Fruit fly (Drosophila melanogaster) whole organism, embryonic: ENCODE measurements around the gene CG31752.

Source experiments
- Abd-B ChIP-seq: fragments of 200-800 bp; sonication (Bioruptor generic); optimal IDR thresholded peaks from 2 replicates; lab custom pipeline; 2018; ENCODE audit warnings: missing biosample characterization, mild to moderate bottlenecking, missing genetic modification characterization, moderate library complexity
- Adf1 ChIP-seq: fragments of 200-800 bp; sonication (Bioruptor generic); IDR thresholded peaks from 2 replicates; pipeline ENCODE4 v1.3.6; 2022; ENCODE audit warnings: missing biosample characterization, missing genetic modification characterization
- Atf6 ChIP-seq: fragments of 200-800 bp; sonication (Bioruptor generic); IDR thresholded peaks from 2 replicates; pipeline ENCODE4 v1.3.6; 2022; ENCODE audit warnings: missing biosample characterization, missing genetic modification characterization
- CG11085 ChIP-seq: fragments of 200-800 bp; sonication (Bioruptor generic); IDR thresholded peaks from 2 replicates; pipeline ENCODE4 v1.3.6; 2022; ENCODE audit warnings: missing biosample characterization, missing genetic modification characterization
- CG11398 ChIP-seq: fragments of 200-800 bp; sonication (Bioruptor generic); optimal IDR thresholded peaks from 2 replicates; lab custom pipeline; 2016; ENCODE audit warnings: missing biosample characterization, missing genetic modification characterization
- CG12071 ChIP-seq: fragments of 200-800 bp; sonication (Bioruptor generic); optimal IDR thresholded peaks from 3 replicates; lab custom pipeline; 2018; ENCODE audit warnings: missing biosample characterization, mild to moderate bottlenecking, missing genetic modification characterization
- CG14050 ChIP-seq: fragments of 200-800 bp; sonication (Bioruptor generic); IDR thresholded peaks from 3 replicates; pipeline ENCODE4 v1.3.6; 2022; ENCODE audit warnings: missing biosample characterization, missing genetic modification characterization
- CG1603 ChIP-seq: fragments of 200-800 bp; sonication (Bioruptor generic); optimal IDR thresholded peaks from 2 replicates; lab custom pipeline; 2019; ENCODE audit warnings: missing biosample characterization, mild to moderate bottlenecking, missing genetic modification characterization, moderate library complexity
- CG16815 ChIP-seq: fragments of 200-800 bp; sonication (Bioruptor generic); optimal IDR thresholded peaks from 3 replicates; lab custom pipeline; 2017; ENCODE audit warnings: missing biosample characterization, mild to moderate bottlenecking, missing genetic modification characterization
- CG1792 ChIP-seq: fragments of 200-800 bp; sonication (Bioruptor generic); optimal IDR thresholded peaks from 2 replicates; lab custom pipeline; 2016; ENCODE audit warnings: missing biosample characterization, missing genetic modification characterization
- CG1832 ChIP-seq: fragments of 200-800 bp; sonication (Bioruptor generic); optimal IDR thresholded peaks from 2 replicates; lab custom pipeline; 2017; ENCODE audit warnings: missing biosample characterization, mild to moderate bottlenecking, missing genetic modification characterization, inconsistent platforms
- CG2875 ChIP-seq: fragments of 200-800 bp; sonication (Bioruptor generic); optimal IDR thresholded peaks from 2 replicates; lab custom pipeline; 2017; ENCODE audit warnings: missing biosample characterization, mild to moderate bottlenecking, missing genetic modification characterization, missing genetic modification reagents
- CG4328 ChIP-seq: fragments of 200-800 bp; sonication (Bioruptor generic); optimal IDR thresholded peaks from 3 replicates; lab custom pipeline; 2017; ENCODE audit warnings: missing biosample characterization, missing genetic modification reagents, missing genetic modification characterization
- CG4360 ChIP-seq: fragments of 200-800 bp; sonication (Bioruptor generic); IDR thresholded peaks from 2 replicates; pipeline ENCODE4 v1.3.6; 2022; ENCODE audit warnings: missing biosample characterization, missing genetic modification characterization
- CG4707 ChIP-seq: fragments of 200-800 bp; sonication (Bioruptor generic); optimal IDR thresholded peaks from 2 replicates; lab custom pipeline; 2018; ENCODE audit warnings: missing biosample characterization, mild to moderate bottlenecking, missing genetic modification characterization, moderate library complexity
- CG4854 ChIP-seq: fragments of 200-800 bp; sonication (Bioruptor generic); optimal IDR thresholded peaks from 2 replicates; lab custom pipeline; 2016; ENCODE audit warnings: missing biosample characterization, missing genetic modification characterization, inconsistent platforms
- CG6689 ChIP-seq: fragments of 200-800 bp; sonication (Bioruptor generic); IDR thresholded peaks from 2 replicates; pipeline ENCODE4 v1.3.6; 2022; ENCODE audit warnings: missing biosample characterization, missing genetic modification characterization
- CG7963 ChIP-seq: fragments of 200-800 bp; sonication (Bioruptor generic); IDR thresholded peaks from 3 replicates; pipeline ENCODE4 v1.3.6; 2022; ENCODE audit warnings: missing biosample characterization, missing genetic modification characterization; ENCODE audit not compliant: partially characterized antibody
- CG9215 ChIP-seq: fragments of 200-800 bp; sonication (Bioruptor generic); IDR thresholded peaks from 2 replicates; pipeline ENCODE4 v1.3.6; 2022; ENCODE audit warnings: missing biosample characterization, missing genetic modification characterization
- CG9797 ChIP-seq: fragments of 200-800 bp; sonication (Bioruptor generic); optimal IDR thresholded peaks from 3 replicates; lab custom pipeline; 2018; ENCODE audit warnings: missing biosample characterization, mild to moderate bottlenecking, missing genetic modification characterization
- Camta ChIP-seq: fragments of 200-800 bp; sonication (Bioruptor generic); optimal IDR thresholded peaks from 2 replicates; lab custom pipeline; 2016; ENCODE audit warnings: missing biosample characterization, missing genetic modification characterization
- Gsc ChIP-seq: fragments of 200-800 bp; sonication (Bioruptor generic); IDR thresholded peaks from 2 replicates; pipeline ENCODE4 v1.3.6; 2022; ENCODE audit warnings: missing biosample characterization, missing genetic modification characterization
- HHEX ChIP-seq: fragments of 200-800 bp; sonication (Bioruptor generic); optimal IDR thresholded peaks from 3 replicates; lab custom pipeline; 2017; ENCODE audit warnings: missing biosample characterization, mild to moderate bottlenecking, missing genetic modification characterization, missing genetic modification reagents
- HLH54F ChIP-seq: fragments of 200-800 bp; sonication (Bioruptor generic); optimal IDR thresholded peaks from 3 replicates; lab custom pipeline; 2016; ENCODE audit warnings: missing biosample characterization, missing genetic modification characterization
- Hmr ChIP-seq: fragments of 200-800 bp; sonication (Bioruptor generic); optimal IDR thresholded peaks from 3 replicates; lab custom pipeline; 2017; ENCODE audit warnings: mild to moderate bottlenecking, missing biosample characterization, missing genetic modification reagents, missing genetic modification characterization
- Hmx ChIP-seq: fragments of 200-800 bp; sonication (Bioruptor generic); optimal IDR thresholded peaks from 2 replicates; lab custom pipeline; 2016; ENCODE audit warnings: missing biosample characterization, missing genetic modification characterization
- Mes4 ChIP-seq: fragments of 200-800 bp; sonication (Bioruptor generic); optimal IDR thresholded peaks from 2 replicates; lab custom pipeline; 2016; ENCODE audit warnings: missing biosample characterization, missing genetic modification characterization
- Nf-YA ChIP-seq: fragments of 200-800 bp; sonication (Bioruptor generic); IDR thresholded peaks from 2 replicates; pipeline ENCODE4 v1.3.6; 2022; ENCODE audit warnings: missing biosample characterization, missing genetic modification characterization
- Nf-YB ChIP-seq: fragments of 200-800 bp; sonication (Bioruptor generic); optimal IDR thresholded peaks from 3 replicates; lab custom pipeline; 2019; ENCODE audit warnings: missing biosample characterization, mild to moderate bottlenecking, missing genetic modification characterization, moderate library complexity
- amos ChIP-seq: fragments of 200-800 bp; sonication (Bioruptor generic); IDR thresholded peaks from 2 replicates; pipeline ENCODE4 v1.3.6; 2022; ENCODE audit warnings: missing biosample characterization, missing genetic modification characterization; ENCODE audit not compliant: partially characterized antibody
- az2 ChIP-seq: fragments of 200-800 bp; sonication (Bioruptor generic); optimal IDR thresholded peaks from 3 replicates; lab custom pipeline; 2016; ENCODE audit warnings: missing biosample characterization, missing genetic modification characterization
- bbx ChIP-seq: fragments of 200-800 bp; sonication (Bioruptor generic); IDR thresholded peaks from 2 replicates; pipeline ENCODE4 v1.3.6; 2022; ENCODE audit warnings: missing biosample characterization, missing genetic modification characterization; ENCODE audit not compliant: partially characterized antibody
- cato ChIP-seq: fragments of 200-800 bp; sonication (Bioruptor generic); optimal IDR thresholded peaks from 2 replicates; lab custom pipeline; 2016; ENCODE audit warnings: missing biosample characterization, missing genetic modification characterization, borderline replicate concordance
- chm ChIP-seq: fragments of 200-800 bp; sonication (Bioruptor generic); IDR thresholded peaks from 2 replicates; pipeline ENCODE4 v1.3.6; 2022; ENCODE audit warnings: missing biosample characterization, missing genetic modification characterization
- dmrt11E ChIP-seq: fragments of 200-800 bp; sonication (Bioruptor generic); optimal IDR thresholded peaks from 3 replicates; lab custom pipeline; 2018; ENCODE audit warnings: missing biosample characterization, mild to moderate bottlenecking, missing genetic modification characterization, moderate library complexity
- ind ChIP-seq: fragments of 200-800 bp; sonication (Bioruptor generic); optimal IDR thresholded peaks from 3 replicates; lab custom pipeline; 2016; ENCODE audit warnings: missing biosample characterization, missing genetic modification characterization
- kni ChIP-seq: fragments of 200-800 bp; sonication (Bioruptor generic); optimal IDR thresholded peaks from 3 replicates; lab custom pipeline; 2017; ENCODE audit warnings: mild to moderate bottlenecking, missing biosample characterization, missing genetic modification reagents, missing genetic modification characterization
- lov ChIP-seq, 2 experiments: fragments of 200-800 bp in 1 of 2; fragments of >200 bp in 1 of 2; sonication (Bioruptor generic) in 1 of 2; IDR thresholded peaks in 1 of 2; optimal IDR thresholded peaks in 1 of 2; 2 replicates in 1 of 2; 3 replicates in 1 of 2; pipeline versions ENCODE4 v1.3.6 to Lab custom; 2017 to 2022; ENCODE audit warnings: missing biosample characterization in 1 of 2, missing genetic modification characterization in 1 of 2
- mld ChIP-seq: fragments of 200-800 bp; sonication (Bioruptor generic); IDR thresholded peaks from 3 replicates; pipeline ENCODE4 v1.3.6; 2022; ENCODE audit warnings: missing biosample characterization, missing genetic modification characterization; ENCODE audit not compliant: partially characterized antibody
- odd ChIP-seq: fragments of 200-800 bp; sonication (Bioruptor generic); optimal IDR thresholded peaks from 2 replicates; lab custom pipeline; 2017; ENCODE audit warnings: missing biosample characterization, mild to moderate bottlenecking, missing genetic modification characterization
- otp ChIP-seq: fragments of 200-800 bp; sonication (Bioruptor generic); IDR thresholded peaks from 3 replicates; pipeline ENCODE4, ENCODE4 v1.3.6; 2022; ENCODE audit warnings: missing biosample characterization, missing genetic modification characterization
- ro ChIP-seq: fragments of 200-800 bp; sonication (Bioruptor generic); IDR thresholded peaks from 2 replicates; pipeline ENCODE4 v1.3.6; 2022; ENCODE audit warnings: missing biosample characterization, missing genetic modification characterization
- sens ChIP-seq: fragments of 200-800 bp; sonication (Bioruptor generic); peaks from one replicate; lab custom pipeline; 2016; ENCODE audit warnings: missing biosample characterization, missing genetic modification characterization
- seq ChIP-seq: fragments of 200-800 bp; sonication (Bioruptor generic); IDR thresholded peaks from 2 replicates; pipeline ENCODE4 v1.3.6; 2022; ENCODE audit warnings: missing biosample characterization, missing genetic modification characterization
- tx ChIP-seq: fragments of 200-800 bp; sonication (Bioruptor generic); optimal IDR thresholded peaks from 2 replicates; lab custom pipeline; 2016; ENCODE audit warnings: missing biosample characterization, missing genetic modification characterization
- unpg ChIP-seq: fragments of 200-800 bp; sonication (Bioruptor generic); optimal IDR thresholded peaks from 3 replicates; lab custom pipeline; 2018; ENCODE audit warnings: missing biosample characterization, mild to moderate bottlenecking, missing genetic modification characterization, moderate library complexity
- wek ChIP-seq: fragments of 200-800 bp; sonication (Bioruptor generic); optimal IDR thresholded peaks from 3 replicates; lab custom pipeline; 2018; ENCODE audit warnings: missing biosample characterization, mild to moderate bottlenecking, missing genetic modification characterization, moderate library complexity

CG31752 gene

DNA sequence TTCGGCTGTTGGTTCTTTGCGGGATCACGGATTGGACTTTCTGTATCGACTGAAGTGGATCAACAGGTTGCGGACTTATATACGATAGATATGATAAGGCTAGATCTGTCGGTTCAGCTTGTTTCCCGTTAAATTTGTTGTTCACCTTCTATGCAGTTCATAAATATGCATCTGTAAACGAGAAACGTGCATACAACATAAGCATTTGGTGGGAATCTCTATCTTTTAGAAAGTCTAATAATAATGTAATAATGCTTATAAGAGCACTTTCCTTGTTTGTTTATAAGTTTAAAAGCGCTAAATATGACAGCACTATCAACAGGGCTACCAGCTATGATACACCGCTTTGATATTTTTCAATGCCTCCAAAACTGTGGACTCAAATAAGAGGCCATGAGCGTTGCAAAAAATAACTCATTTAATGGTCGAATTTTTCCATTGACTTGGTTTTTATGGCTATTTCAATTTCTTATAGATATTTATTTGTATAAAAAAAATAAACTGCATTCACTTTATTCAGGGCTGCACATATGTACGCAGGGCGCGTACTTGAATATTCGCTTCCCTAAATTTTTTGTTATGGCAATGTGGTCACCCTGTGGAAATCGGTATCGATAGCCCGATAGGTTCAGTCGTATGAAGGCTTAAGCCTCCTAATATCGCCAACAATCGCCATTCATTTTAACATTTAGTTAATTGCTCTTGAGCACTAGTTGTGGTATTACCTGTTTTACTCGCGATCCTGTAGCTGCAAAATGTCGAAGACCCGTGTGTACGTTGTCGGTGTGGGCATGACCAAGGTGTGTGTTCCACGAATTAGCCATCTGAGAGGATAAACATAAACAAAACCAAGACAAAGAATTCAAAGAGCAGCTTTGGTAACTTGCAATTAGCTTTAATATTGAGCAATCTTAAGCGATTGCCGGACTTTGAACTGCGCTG lies 10.3 kb downstream of the CG31752 start, which contains the start of the genes CG17597 and ScpX (continued):
- peak; percentile 62 for TF ChIP-seq CG6689
- TF ChIP-seq Abd-B (GFP tag; lab: Kevin White, UChicago): peak; percentile 69
- no peak for TF ChIP-seq CG4360 (GFP tag; lab: Robert Waterston, UW)
- TF ChIP-seq CG1832 (GFP tag; lab: Kevin White, UChicago): no peak
- peak; percentile 31; the same call in 1 of the 2 replicates for TF ChIP-seq Adf1
- TF ChIP-seq seq (GFP tag; lab: Robert Waterston, UW): no peak
- TF ChIP-seq chm: no peak
- TF ChIP-seq lov (optimal IDR thresholded peaks at IDR 0.05; lab: Kevin White, UChicago): no peak
- no peak for TF ChIP-seq lov (GFP tag; IDR thresholded peaks at IDR 0.05; lab: Robert Waterston, UW)
- peak; percentile 58 for TF ChIP-seq dmrt11E (tag; lab: Kevin White, UChicago)
- TF ChIP-seq Camta (GFP tag; lab: Kevin White, UChicago): peak; percentile 57
- TF ChIP-seq cato: peak; percentile 15
- peak; percentile 32 for TF ChIP-seq tx
- peak; percentile 39 for TF ChIP-seq HHEX (GFP tag; lab: Kevin White, UChicago)
- TF ChIP-seq CG1603: peak; percentile 45
- peak; percentile 91 for TF ChIP-seq bbx
- TF ChIP-seq sens: peak; percentile 92
- TF ChIP-seq HLH54F (GFP tag; lab: Kevin White, UChicago): peak; percentile 68
- TF ChIP-seq CG11398: no peak
- TF ChIP-seq CG1792 (GFP tag; lab: Kevin White, UChicago): peak; percentile 47
- TF ChIP-seq Hmr (GFP tag; lab: Kevin White, UChicago): peak; percentile 63
- TF ChIP-seq az2 (GFP tag; lab: Kevin White, UChicago): peak; percentile 63
- peak; percentile 35 for TF ChIP-seq CG2875 (GFP tag; lab: Kevin White, UChicago)
- TF ChIP-seq unpg (GFP tag; lab: Kevin White, UChicago): peak; percentile 68
- peak; percentile 49; the same call in 1 of the 2 replicates for TF ChIP-seq CG11085 (GFP tag; lab: Robert Waterston, UW)
- TF ChIP-seq Mes4 (GFP tag; lab: Kevin White, UChicago): peak; percentile 11
- TF ChIP-seq CG4854 (GFP tag; lab: Kevin White, UChicago): peak; percentile 39
- TF ChIP-seq odd (GFP tag; lab: Kevin White, UChicago): no peak
- TF ChIP-seq amos (GFP tag; lab: Robert Waterston, UW): peak; percentile 86
- TF ChIP-seq Gsc (GFP tag; lab: Robert Waterston, UW): 0 out of 2 replicates have a peak, but pooled peaks have one; percentile 4
- peak; percentile 88 for TF ChIP-seq CG7963 (GFP tag; lab: Robert Waterston, UW)
- no peak for TF ChIP-seq Nf-YA (GFP tag; lab: Robert Waterston, UW)
- peak; percentile 26 for TF ChIP-seq CG16815 (GFP tag; lab: Kevin White, UChicago)
- TF ChIP-seq otp: 0 out of 3 replicates have a peak, but pooled peaks have one; percentile 10
- peak; percentile 72 for TF ChIP-seq ind (GFP tag; lab: Kevin White, UChicago)
- no peak for TF ChIP-seq CG14050 (GFP tag; lab: Robert Waterston, UW)
- peak; percentile 61 for TF ChIP-seq Hmx (GFP tag; lab: Kevin White, UChicago)
- TF ChIP-seq CG4328 (GFP tag; lab: Kevin White, UChicago): peak; percentile 29
- TF ChIP-seq kni (GFP tag; lab: Kevin White, UChicago): peak; percentile 61
- peak; percentile 90 for TF ChIP-seq mld (GFP tag; lab: Robert Waterston, UW)
- no peak for TF ChIP-seq wek
- peak; percentile 34 for TF ChIP-seq CG9797 (GFP tag; lab: Kevin White, UChicago)
- TF ChIP-seq CG4707 (GFP tag; lab: Kevin White, UChicago): no peak
- no peak for TF ChIP-seq ro (GFP tag; lab: Robert Waterston, UW)
- peak; percentile 64 for TF ChIP-seq CG9215 (GFP tag; lab: Robert Waterston, UW)
- peak; percentile 43 for TF ChIP-seq CG12071
- TF ChIP-seq Nf-YB (GFP tag; lab: Kevin White, UChicago): peak; percentile 27
- TF ChIP-seq Atf6: no peak
